Worm (Caenorhabditis elegans) whole organism, L2 larva: ENCODE data around the gene srt-37.

Source experiments
- ama-1 ChIP-seq: fragments of 150-350 bp; optimal IDR thresholded peaks from 2 replicates; lab custom pipeline; 2018; ENCODE audit warnings: inconsistent platforms
- ceh-82 ChIP-seq: fragments of 150-350 bp; optimal IDR thresholded peaks from 2 replicates; lab custom pipeline; 2014; ENCODE audit warnings: missing biosample characterization, missing genetic modification characterization
- egl-27 ChIP-seq: sonication (generic microtip); optimal IDR thresholded peaks from 3 replicates; lab custom pipeline; 2017; ENCODE audit warnings: missing biosample characterization, missing genetic modification reagents, missing genetic modification characterization
- elt-3 ChIP-seq: sonication (generic microtip); optimal IDR thresholded peaks from 2 replicates; lab custom pipeline; 2017; ENCODE audit warnings: missing biosample characterization, missing genetic modification characterization
- fos-1 ChIP-seq: fragments of 150-350 bp; optimal IDR thresholded peaks from 2 replicates; lab custom pipeline; 2014; ENCODE audit warnings: missing biosample characterization, missing genetic modification characterization
- lin-13 ChIP-seq: fragments of 150-350 bp; optimal IDR thresholded peaks from 2 replicates; lab custom pipeline; 2014; ENCODE audit warnings: missing biosample characterization, missing genetic modification reagents, missing genetic modification characterization
- mdl-1 ChIP-seq, 2 experiments: fragments of 150-350 bp in 1 of 2; sonication (generic microtip) in 1 of 2; optimal IDR thresholded peaks; 2 replicates each; lab custom pipeline; 2017; ENCODE audit warnings: missing biosample characterization in 2 of 2, missing genetic modification characterization in 2 of 2
- nhr-12 ChIP-seq: fragments of 150-350 bp; optimal IDR thresholded peaks from 2 replicates; lab custom pipeline; 2014; ENCODE audit warnings: missing biosample characterization, missing genetic modification characterization
- nhr-237 ChIP-seq: fragments of 150-350 bp; optimal IDR thresholded peaks from 2 replicates; lab custom pipeline; 2014; ENCODE audit warnings: missing biosample characterization, missing genetic modification characterization
- nhr-25 ChIP-seq: fragments of 150-350 bp; sonication (generic microtip); optimal IDR thresholded peaks from 3 replicates; lab custom pipeline; 2014; ENCODE audit warnings: missing biosample characterization, missing genetic modification characterization
- snpc-4 ChIP-seq: fragments of 150-350 bp; optimal IDR thresholded peaks from 2 replicates; lab custom pipeline; 2014; ENCODE audit warnings: missing biosample characterization, missing genetic modification characterization
- unc-62 ChIP-seq: fragments of 150-350 bp; optimal IDR thresholded peaks from 2 replicates; lab custom pipeline; 2014; ENCODE audit warnings: missing biosample characterization, missing genetic modification reagents, missing genetic modification characterization
- ztf-11 ChIP-seq: sonication (generic microtip); optimal IDR thresholded peaks from 2 replicates; lab custom pipeline; 2017; ENCODE audit warnings: missing biosample characterization, missing genetic modification characterization

ce11 chrV:4304240-4304639, 22.6 kb upstream of the srt-37 start:
- no peak for TF ChIP-seq mdl-1 (tag; optimal IDR thresholded peaks at IDR 0.05; lab: Kevin White, UChicago)
- TF ChIP-seq snpc-4 (tag; lab: Kevin White, UChicago) = no peak
- TF ChIP-seq elt-3 = no peak
- no peak for TF ChIP-seq unc-62 (GFP tag; lab: Kevin White, UChicago)
- no peak for TF ChIP-seq nhr-25 (tag; lab: Kevin White, UChicago)
- TF ChIP-seq fos-1 = no peak
- TF ChIP-seq ama-1 (lab: Kevin White, UChicago) = no peak
- no peak for TF ChIP-seq nhr-12 (tag; lab: Kevin White, UChicago)
- TF ChIP-seq ztf-11 = no peak
- no peak for TF ChIP-seq ceh-82 (tag; lab: Kevin White, UChicago)
- no peak for TF ChIP-seq nhr-237 (tag; lab: Kevin White, UChicago)
- no peak for TF ChIP-seq egl-27 (tag; lab: Kevin White, UChicago)
- no peak for TF ChIP-seq lin-13 (GFP tag; lab: Kevin White, UChicago)
